Fruit fly (Drosophila melanogaster) whole organism, embryonic: ENCODE data around the gene Jhbp12.

Experiments used
- Abd-B ChIP-seq: fragments of 200-800 bp; sonication (Bioruptor generic); optimal IDR thresholded peaks from 2 replicates; lab custom pipeline; 2018; ENCODE audit warnings: missing biosample characterization, mild to moderate bottlenecking, missing genetic modification characterization, moderate library complexity
- Adf1 ChIP-seq: fragments of 200-800 bp; sonication (Bioruptor generic); IDR thresholded peaks from 2 replicates; pipeline ENCODE4 v1.3.6; 2022; ENCODE audit warnings: missing biosample characterization, missing genetic modification characterization
- B-H1 ChIP-seq: fragments of 200-800 bp; sonication (Bioruptor generic); IDR thresholded peaks from 3 replicates; pipeline ENCODE4 v1.3.6; 2022; ENCODE audit warnings: missing biosample characterization, missing genetic modification characterization
- Blimp-1 ChIP-seq: fragments of 200-800 bp; sonication (Bioruptor generic); optimal IDR thresholded peaks from 3 replicates; lab custom pipeline; 2018; ENCODE audit warnings: missing biosample characterization, missing genetic modification characterization, mild to moderate bottlenecking, moderate library complexity, missing genetic modification reagents
- CG10267 ChIP-seq: fragments of 200-800 bp; sonication (Bioruptor generic); optimal IDR thresholded peaks from 2 replicates; lab custom pipeline; 2018; ENCODE audit warnings: missing biosample characterization, mild to moderate bottlenecking, missing genetic modification characterization, moderate library complexity
- CG10543 ChIP-seq: fragments of 200-800 bp; sonication (Bioruptor generic); optimal IDR thresholded peaks from 3 replicates; lab custom pipeline; 2017; ENCODE audit warnings: missing biosample characterization, mild to moderate bottlenecking, missing genetic modification characterization, moderate library complexity
- CG12942 ChIP-seq: fragments of 200-800 bp; sonication (Bioruptor generic); optimal IDR thresholded peaks from 3 replicates; lab custom pipeline; 2016; ENCODE audit warnings: missing biosample characterization, missing genetic modification characterization
- CG15269 ChIP-seq: fragments of 200-800 bp; sonication (Bioruptor generic); optimal IDR thresholded peaks from 2 replicates; lab custom pipeline; 2018; ENCODE audit warnings: missing biosample characterization, mild to moderate bottlenecking, missing genetic modification characterization, moderate library complexity
- CG1602 ChIP-seq: fragments of 200-800 bp; sonication (Bioruptor generic); optimal IDR thresholded peaks from 3 replicates; lab custom pipeline; 2016; ENCODE audit warnings: missing biosample characterization, missing genetic modification characterization
- CG16813 ChIP-seq: fragments of 200-800 bp; sonication (Bioruptor generic); IDR thresholded peaks from 3 replicates; pipeline ENCODE4 v1.3.6; 2022; ENCODE audit warnings: missing biosample characterization, missing genetic modification characterization; ENCODE audit not compliant: partially characterized antibody
- CG16815 ChIP-seq: fragments of 200-800 bp; sonication (Bioruptor generic); optimal IDR thresholded peaks from 3 replicates; lab custom pipeline; 2017; ENCODE audit warnings: missing biosample characterization, mild to moderate bottlenecking, missing genetic modification characterization
- CG17829 ChIP-seq: fragments of 200-800 bp; optimal IDR thresholded peaks from 2 replicates; lab custom pipeline; 2019; ENCODE audit warnings: missing biosample characterization, mild to moderate bottlenecking, missing genetic modification characterization, moderate library complexity
- CG1832 ChIP-seq: fragments of 200-800 bp; sonication (Bioruptor generic); optimal IDR thresholded peaks from 2 replicates; lab custom pipeline; 2017; ENCODE audit warnings: missing biosample characterization, mild to moderate bottlenecking, missing genetic modification characterization, inconsistent platforms
- CG2202 ChIP-seq: fragments of 200-800 bp; sonication (Bioruptor generic); optimal IDR thresholded peaks from 2 replicates; lab custom pipeline; 2018; ENCODE audit warnings: missing biosample characterization, mild to moderate bottlenecking, missing genetic modification characterization
- CG3407 ChIP-seq: fragments of 200-800 bp; sonication (Bioruptor generic); optimal IDR thresholded peaks from 2 replicates; lab custom pipeline; 2018; ENCODE audit warnings: missing biosample characterization, mild to moderate bottlenecking, missing genetic modification characterization
- CG4820 ChIP-seq: fragments of 200-800 bp; sonication (Bioruptor generic); optimal IDR thresholded peaks from 3 replicates; lab custom pipeline; 2016; ENCODE audit warnings: missing biosample characterization, missing genetic modification characterization
- CG6254 ChIP-seq: fragments of 200-800 bp; sonication (Bioruptor generic); optimal IDR thresholded peaks from 3 replicates; lab custom pipeline; 2017; ENCODE audit warnings: mild to moderate bottlenecking, missing biosample characterization, missing genetic modification reagents, missing genetic modification characterization
- CG6272 ChIP-seq: fragments of 200-800 bp; sonication (Bioruptor generic); IDR thresholded peaks from 2 replicates; pipeline ENCODE4 v1.3.6; 2022; ENCODE audit warnings: missing biosample characterization, missing genetic modification characterization
- CG9437 ChIP-seq: fragments of 200-800 bp; sonication (Bioruptor generic); optimal IDR thresholded peaks from 2 replicates; lab custom pipeline; 2018; ENCODE audit warnings: missing biosample characterization, mild to moderate bottlenecking, missing genetic modification characterization
- CG9727 ChIP-seq: fragments of 200-800 bp; sonication (Bioruptor generic); optimal IDR thresholded peaks from 3 replicates; lab custom pipeline; 2017; ENCODE audit warnings: missing biosample characterization, mild to moderate bottlenecking, missing genetic modification characterization
- Dad ChIP-seq: fragments of 200-800 bp; sonication (Bioruptor generic); optimal IDR thresholded peaks from 3 replicates; lab custom pipeline; 2016; ENCODE audit warnings: missing biosample characterization, missing genetic modification characterization
- Dek ChIP-seq: fragments of 200-800 bp; sonication (Bioruptor generic); optimal IDR thresholded peaks from 3 replicates; lab custom pipeline; 2019; ENCODE audit warnings: missing biosample characterization, mild to moderate bottlenecking, missing genetic modification characterization, moderate library complexity
- Gsc ChIP-seq: fragments of 200-800 bp; sonication (Bioruptor generic); IDR thresholded peaks from 2 replicates; pipeline ENCODE4 v1.3.6; 2022; ENCODE audit warnings: missing biosample characterization, missing genetic modification characterization
- H2.0 ChIP-seq: fragments of 200-800 bp; sonication (Bioruptor generic); IDR thresholded peaks from 2 replicates; pipeline ENCODE4 v1.3.6; 2022; ENCODE audit warnings: missing biosample characterization, missing genetic modification characterization
- HmgZ ChIP-seq: fragments of 200-800 bp; sonication (Bioruptor generic); optimal IDR thresholded peaks from 2 replicates; lab custom pipeline; 2018; ENCODE audit warnings: missing biosample characterization, mild to moderate bottlenecking, missing genetic modification characterization
- Hmr ChIP-seq: fragments of 200-800 bp; sonication (Bioruptor generic); optimal IDR thresholded peaks from 3 replicates; lab custom pipeline; 2017; ENCODE audit warnings: mild to moderate bottlenecking, missing biosample characterization, missing genetic modification reagents, missing genetic modification characterization
- Hmx ChIP-seq: fragments of 200-800 bp; sonication (Bioruptor generic); optimal IDR thresholded peaks from 2 replicates; lab custom pipeline; 2016; ENCODE audit warnings: missing biosample characterization, missing genetic modification characterization
- Jarid2 ChIP-seq: fragments of 200-800 bp; sonication (Bioruptor generic); optimal IDR thresholded peaks from 3 replicates; lab custom pipeline; 2017; ENCODE audit warnings: mild to moderate bottlenecking, missing biosample characterization, missing genetic modification reagents, missing genetic modification characterization
- NfI ChIP-seq: fragments of 200-800 bp; sonication (Bioruptor generic); optimal IDR thresholded peaks from 3 replicates; lab custom pipeline; 2018; ENCODE audit warnings: missing biosample characterization, mild to moderate bottlenecking, missing genetic modification characterization, moderate library complexity
- Oaz ChIP-seq: fragments of 200-800 bp; sonication (Bioruptor generic); IDR thresholded peaks from 2 replicates; pipeline ENCODE4 v1.3.6; 2022; ENCODE audit warnings: missing biosample characterization, missing genetic modification characterization
- Opbp ChIP-seq: fragments of 200-800 bp; sonication (Bioruptor generic); IDR thresholded peaks from 3 replicates; pipeline ENCODE4 v1.3.6; 2022; ENCODE audit warnings: missing biosample characterization, missing genetic modification characterization; ENCODE audit not compliant: partially characterized antibody
- Scr ChIP-seq: fragments of 200-800 bp; sonication (Bioruptor generic); IDR thresholded peaks from 2 replicates; pipeline ENCODE4 v1.3.6; 2022; ENCODE audit warnings: missing biosample characterization, missing genetic modification characterization; ENCODE audit not compliant: partially characterized antibody
- ase ChIP-seq: fragments of 200-800 bp; sonication (Bioruptor generic); IDR thresholded peaks from 3 replicates; pipeline ENCODE4 v1.3.6; 2022; ENCODE audit warnings: missing biosample characterization, missing genetic modification characterization
- btn ChIP-seq: fragments of 200-800 bp; sonication (Bioruptor generic); optimal IDR thresholded peaks from 2 replicates; lab custom pipeline; 2016; ENCODE audit warnings: missing biosample characterization, missing genetic modification characterization
- cas ChIP-seq: fragments of 200-800 bp; sonication (Bioruptor generic); IDR thresholded peaks from 2 replicates; pipeline ENCODE4 v1.3.6; 2022; ENCODE audit warnings: missing biosample characterization, missing genetic modification characterization
- cg ChIP-seq: fragments of 200-800 bp; sonication (Bioruptor generic); optimal IDR thresholded peaks from 3 replicates; lab custom pipeline; 2019; ENCODE audit warnings: missing biosample characterization, mild to moderate bottlenecking, missing genetic modification characterization, moderate library complexity
- crp ChIP-seq, 2 experiments: fragments of 200-800 bp; sonication (Bioruptor generic); optimal IDR thresholded peaks; 2 replicates in 1 of 2; 3 replicates in 1 of 2; lab custom pipeline; 2017; ENCODE audit warnings: missing biosample characterization in 2 of 2, missing genetic modification characterization in 2 of 2, mild to moderate bottlenecking in 1 of 2, moderate library complexity in 1 of 2
- dysf ChIP-seq: fragments of 200-800 bp; sonication (Bioruptor generic); IDR thresholded peaks from 3 replicates; pipeline ENCODE4 v1.3.6; 2022; ENCODE audit warnings: missing biosample characterization, missing genetic modification characterization
- exex ChIP-seq: fragments of 200-800 bp; sonication (Bioruptor generic); optimal IDR thresholded peaks from 4 replicates; lab custom pipeline; 2018; ENCODE audit warnings: missing biosample characterization, mild to moderate bottlenecking, missing genetic modification characterization, moderate library complexity
- jing ChIP-seq: fragments of 200-800 bp; sonication (Bioruptor generic); optimal IDR thresholded peaks from 2 replicates; lab custom pipeline; 2018; ENCODE audit warnings: missing biosample characterization, mild to moderate bottlenecking, missing genetic modification characterization
- knrl ChIP-seq: fragments of 200-800 bp; sonication (Bioruptor generic); IDR thresholded peaks from 3 replicates; pipeline ENCODE4 v1.3.6; 2022; ENCODE audit warnings: missing biosample characterization, missing genetic modification characterization; ENCODE audit not compliant: partially characterized antibody
- lbe ChIP-seq: fragments of 200-800 bp; sonication (Bioruptor generic); optimal IDR thresholded peaks from 2 replicates; lab custom pipeline; 2016; ENCODE audit warnings: missing biosample characterization, mild to moderate bottlenecking, missing genetic modification characterization
- lmd ChIP-seq: fragments of 200-800 bp; sonication (Bioruptor generic); IDR thresholded peaks from 2 replicates; pipeline ENCODE4 v1.3.6; 2022; ENCODE audit warnings: missing biosample characterization, missing genetic modification characterization
- nerfin-1 ChIP-seq: fragments of 200-800 bp; sonication (Bioruptor generic); optimal IDR thresholded peaks from 3 replicates; lab custom pipeline; 2019; ENCODE audit warnings: missing biosample characterization, mild to moderate bottlenecking, missing genetic modification characterization, moderate library complexity
- nmo ChIP-seq: fragments of 200-800 bp; sonication (Bioruptor generic); optimal IDR thresholded peaks from 2 replicates; lab custom pipeline; 2018; ENCODE audit warnings: missing biosample characterization, mild to moderate bottlenecking, missing genetic modification characterization, moderate library complexity
- peb ChIP-seq: fragments of 200-800 bp; sonication (Bioruptor generic); IDR thresholded peaks from 2 replicates; pipeline ENCODE4 v1.3.6; 2022; ENCODE audit warnings: missing biosample characterization, missing genetic modification characterization
- tio ChIP-seq: fragments of 200-800 bp; sonication (Bioruptor generic); optimal IDR thresholded peaks from 2 replicates; lab custom pipeline; 2017; ENCODE audit warnings: missing biosample characterization, missing genetic modification characterization, inconsistent platforms
- trem ChIP-seq: fragments of 200-800 bp; optimal IDR thresholded peaks from 3 replicates; lab custom pipeline; 2019; ENCODE audit warnings: missing biosample characterization, mild to moderate bottlenecking, missing genetic modification characterization, moderate library complexity
- tx ChIP-seq: fragments of 200-800 bp; sonication (Bioruptor generic); optimal IDR thresholded peaks from 2 replicates; lab custom pipeline; 2016; ENCODE audit warnings: missing biosample characterization, missing genetic modification characterization
- zfh2 ChIP-seq: fragments of 200-800 bp; sonication (Bioruptor generic); optimal IDR thresholded peaks from 2 replicates; lab custom pipeline; 2016; ENCODE audit warnings: missing biosample characterization, missing genetic modification characterization

The Jhbp12 gene

dm6 chr3R:24565748-24566239, 41.2 kb downstream of the Jhbp12 start (continued):
- TF ChIP-seq CG2202 (peak; percentile 58), CG9437 (GFP tag; lab: Kevin White, UChicago) (no peak), H2.0 (GFP tag; lab: Robert Waterston, UW) (no peak), ase (GFP tag; lab: Robert Waterston, UW) (no peak), CG6254 (GFP tag; lab: Kevin White, UChicago) (peak; percentile 38), nerfin-1 (tag; lab: Kevin White, UChicago) (peak; percentile 69), CG15269 (peak; percentile 46), tx (GFP tag; lab: Kevin White, UChicago) (no peak), Hmx (GFP tag; lab: Kevin White, UChicago) (no peak), lbe (GFP tag; lab: Kevin White, UChicago) (peak; percentile 78), exex (peak; percentile 86), Scr (GFP tag; lab: Robert Waterston, UW) (peak; percentile 17; the same call in 1 of the 2 replicates), Gsc (GFP tag; lab: Robert Waterston, UW) (no peak), CG17829 (tag; lab: Kevin White, UChicago) (peak; percentile 17), zfh2 (GFP tag; lab: Kevin White, UChicago) (no peak), Dek (tag; lab: Kevin White, UChicago) (peak; percentile 28), Dad (peak; percentile 25), lmd (no peak), peb (GFP tag; lab: Robert Waterston, UW) (no peak), CG10267 (peak; percentile 11), dysf (GFP tag; lab: Robert Waterston, UW) (no peak; the same call in 2 of the 3 replicates), cg (GFP tag; lab: Kevin White, UChicago) (peak; percentile 78), btn (GFP tag; lab: Kevin White, UChicago) (no peak), CG4820 (GFP tag; lab: Kevin White, UChicago) (no peak), tio (GFP tag; lab: Kevin White, UChicago) (peak; percentile 2), NfI (GFP tag; lab: Kevin White, UChicago) (peak; percentile 37), Adf1 (GFP tag; lab: Robert Waterston, UW) (peak; percentile 51; the same call in 1 of the 2 replicates), CG16815 (no peak), jing (GFP tag; lab: Kevin White, UChicago) (no peak), CG3407 (GFP tag; lab: Kevin White, UChicago) (peak; percentile 69), CG1602 (GFP tag; lab: Kevin White, UChicago) (peak; percentile 0), trem (tag; lab: Kevin White, UChicago) (no peak), CG16813 (GFP tag; lab: Robert Waterston, UW) (no peak), Oaz (GFP tag; lab: Robert Waterston, UW) (no peak), B-H1 (GFP tag; lab: Robert Waterston, UW) (no peak), CG1832 (GFP tag; lab: Kevin White, UChicago) (no peak), Opbp (GFP tag; lab: Robert Waterston, UW) (no peak), nmo (GFP tag; lab: Kevin White, UChicago) (no peak), Abd-B (no peak), knrl (GFP tag; lab: Robert Waterston, UW) (no peak), Blimp-1 (GFP tag; lab: Kevin White, UChicago) (peak; percentile 26), CG10543 (GFP tag; lab: Kevin White, UChicago) (peak; percentile 96), Hmr (GFP tag; lab: Kevin White, UChicago) (peak; percentile 81), Jarid2 (GFP tag; lab: Kevin White, UChicago) (peak; percentile 32), crp (GFP tag; optimal IDR thresholded peaks at IDR 0.05; lab: Kevin White, UChicago) (peak in 1 of 2 experiments; percentile 66), CG6272 (GFP tag; lab: Robert Waterston, UW) (no peak), HmgZ (tag; lab: Kevin White, UChicago) (peak; percentile 84), cas (0 out of 2 replicates have a peak, but pooled peaks have one; percentile 16), CG9727 (GFP tag; lab: Kevin White, UChicago) (peak; percentile 12), CG12942 (GFP tag; lab: Kevin White, UChicago) (peak; percentile 13)
